Worm (Caenorhabditis elegans): ENCODE results near the gene bmk-1.

DNA sequence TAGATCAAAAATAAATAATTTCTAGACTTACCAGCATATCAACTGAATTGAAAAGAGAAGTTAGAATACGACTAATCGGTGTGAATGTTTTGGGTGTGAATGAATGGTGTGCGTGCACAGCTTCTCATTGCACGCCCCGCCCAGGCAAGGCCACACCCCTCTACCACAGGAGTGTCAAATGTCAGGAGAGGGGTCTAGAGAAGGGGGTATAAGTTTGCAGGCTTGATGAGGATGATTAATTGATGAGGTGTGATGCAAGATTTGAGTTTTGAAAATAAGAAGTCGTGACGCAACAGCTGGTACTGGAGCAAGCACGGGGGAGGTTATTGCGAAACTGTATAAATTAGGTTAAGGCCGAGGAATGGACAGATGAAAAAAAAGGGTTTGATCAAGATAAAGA, 24.5 kb downstream of the bmk-1 start, which contains the start of gene egl-1:
- no peak for TF ChIP-seq F49E8.2 (tag; optimal IDR thresholded peaks at IDR 0.05; ENCODE audit: borderline replicate concordance)
- TF ChIP-seq nhr-11 (tag; optimal IDR thresholded peaks at IDR 0.05): no peak

All from whole organism, L4 larva.